7 worm cellular contexts compared by ENCODE assay signal in the genomic region with DNA sequence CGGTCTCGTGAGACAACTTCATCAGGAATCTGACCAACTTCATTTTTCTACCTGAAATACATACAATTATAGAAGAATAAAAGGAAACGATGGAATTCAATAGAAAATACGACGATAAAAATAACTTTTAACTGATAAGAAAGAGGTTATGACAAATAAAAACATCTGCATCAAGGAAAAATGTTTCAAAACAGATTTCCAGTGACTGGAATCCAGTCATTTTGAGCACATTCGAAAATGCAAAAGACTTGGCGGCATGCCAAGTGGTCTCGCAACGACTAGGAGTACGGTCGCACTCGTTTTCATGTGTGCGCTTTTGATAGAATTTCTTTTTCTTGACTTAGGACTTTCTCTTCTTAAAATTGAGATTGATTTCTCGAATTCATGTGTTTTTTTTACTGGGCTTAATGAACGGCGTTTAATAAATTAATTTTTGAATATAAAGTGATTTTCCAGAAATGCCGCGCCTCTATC.
TF ChIP-seq lines count a peak whose summit lies in the region.

TSS of gene snr-3 (minus strand) at position 51 of the 474 bp plus-strand sequence.
TSS of gene rsp-5 (plus strand) at position 455 of the 474 bp plus-strand sequence.

TF ChIP-seq in whole organism, L1 larva, 84 proteins besides CTCF, POLR2A, EP300 and RAD21 (continues in another document):
- peak; percentile 63 for TF ChIP-seq nhr-20 (tag; optimal IDR thresholded peaks at IDR 0.05; lab: Kevin White, UChicago)
- peak; percentile 82 to 85 for TF ChIP-seq efl-1 (optimal IDR thresholded peaks at IDR 0.05; lab: Kevin White, UChicago)
- TF ChIP-seq efl-1 (GFP tag; optimal IDR thresholded peaks at IDR 0.05 in 1 of 2; lab: Kevin White, UChicago), result peak; percentile 79 to 97
- TF ChIP-seq zip-4 (GFP tag; optimal IDR thresholded peaks at IDR 0.05; lab: Kevin White, UChicago), result no peak
- TF ChIP-seq nhr-76 (tag; optimal IDR thresholded peaks at IDR 0.05; lab: Kevin White, UChicago), result no peak
- TF ChIP-seq F16B12.6 (tag; optimal IDR thresholded peaks at IDR 0.05; lab: Kevin White, UChicago), result peak; percentile 33
- no peak for TF ChIP-seq unc-130 (tag; optimal IDR thresholded peaks at IDR 0.05; lab: Kevin White, UChicago)
- peak; percentile 19 for TF ChIP-seq fkh-10 (GFP tag; optimal IDR thresholded peaks at IDR 0.05; lab: Kevin White, UChicago)
- no peak for TF ChIP-seq sox-4 (tag; optimal IDR thresholded peaks at IDR 0.05; lab: Kevin White, UChicago)
- peak; percentile 65 for TF ChIP-seq lin-14 (GFP tag; optimal IDR thresholded peaks at IDR 0.05; lab: Kevin White, UChicago)
- no peak for TF ChIP-seq ceh-90 (tag; optimal IDR thresholded peaks at IDR 0.05; lab: Kevin White, UChicago)
- TF ChIP-seq hpl-2 (GFP tag; optimal IDR thresholded peaks at IDR 0.05; lab: Kevin White, UChicago), result no peak

TF ChIP-seq in whole organism, L2 larva, 48 proteins besides CTCF, POLR2A, EP300 and RAD21 (continues in another document):
- TF ChIP-seq lin-11 (tag; optimal IDR thresholded peaks at IDR 0.05; lab: Kevin White, UChicago) (peak; percentile 50), elt-3 (tag; optimal IDR thresholded peaks at IDR 0.05; lab: Kevin White, UChicago) (no peak), fos-1 (tag; optimal IDR thresholded peaks at IDR 0.05; lab: Kevin White, UChicago) (peak; percentile 71), zag-1 (tag; optimal IDR thresholded peaks at IDR 0.05; lab: Kevin White, UChicago) (no peak), nhr-23 (tag; optimal IDR thresholded peaks at IDR 0.05; lab: Kevin White, UChicago) (no peak), F13H6.1 (tag; optimal IDR thresholded peaks at IDR 0.05; lab: Kevin White, UChicago) (peak; percentile 53), ama-1 (optimal IDR thresholded peaks at IDR 0.05; lab: Kevin White, UChicago) (peak; percentile 40), ztf-1 (GFP tag; conservative IDR thresholded peaks at IDR 0.05; lab: Robert Waterston, UW) (no peak), mbf-1 (tag; optimal IDR thresholded peaks at IDR 0.05; lab: Kevin White, UChicago) (no peak), lin-39 (tag; optimal IDR thresholded peaks at IDR 0.05; lab: Kevin White, UChicago) (no peak), sem-4 (tag; optimal IDR thresholded peaks at IDR 0.05; lab: Kevin White, UChicago) (peak; percentile 48), ZK546.5 (tag; optimal IDR thresholded peaks at IDR 0.05; lab: Kevin White, UChicago) (peak; percentile 62), nhr-129 (tag; optimal IDR thresholded peaks at IDR 0.05; lab: Kevin White, UChicago) (peak; percentile 82)

TF ChIP-seq in whole organism, L3 larva, 47 proteins besides CTCF, POLR2A, EP300 and RAD21 (continues in another document):
- TF ChIP-seq unc-39 (tag; optimal IDR thresholded peaks at IDR 0.05; lab: Kevin White, UChicago) (no peak), lin-39 (tag; optimal IDR thresholded peaks at IDR 0.05; lab: Kevin White, UChicago) (peak; percentile 61), elt-1 (tag; optimal IDR thresholded peaks at IDR 0.05; lab: Kevin White, UChicago) (no peak), ztf-11 (tag; optimal IDR thresholded peaks at IDR 0.05; lab: Kevin White, UChicago) (no peak), ceh-9 (tag; optimal IDR thresholded peaks at IDR 0.05; lab: Kevin White, UChicago) (no peak), nhr-76 (tag; optimal IDR thresholded peaks at IDR 0.05; lab: Kevin White, UChicago) (no peak), fkh-2 (tag; optimal IDR thresholded peaks at IDR 0.05; lab: Kevin White, UChicago) (no peak), nhr-23 (tag; optimal IDR thresholded peaks at IDR 0.05; lab: Kevin White, UChicago) (peak; percentile 80), pha-4 (tag; optimal IDR thresholded peaks at IDR 0.05; lab: Kevin White, UChicago) (peak; percentile 81), snpc-4 (tag; optimal IDR thresholded peaks at IDR 0.05; lab: Kevin White, UChicago) (peak; percentile 63), pqm-1 (tag; optimal IDR thresholded peaks at IDR 0.05; lab: Kevin White, UChicago) (peak; percentile 34), nhr-237 (tag; optimal IDR thresholded peaks at IDR 0.05; lab: Kevin White, UChicago) (no peak), R02D3.7 (tag; optimal IDR thresholded peaks at IDR 0.05; lab: Kevin White, UChicago) (peak; percentile 51)

TF ChIP-seq in whole organism, L4 larva, 104 proteins besides CTCF, POLR2A, EP300 and RAD21 (continues in another document):
- no peak for TF ChIP-seq mdl-1 (tag; optimal IDR thresholded peaks at IDR 0.05; lab: Kevin White, UChicago)
- TF ChIP-seq lin-13 (GFP tag; optimal IDR thresholded peaks at IDR 0.05; lab: Kevin White, UChicago), result peak; percentile 53
- TF ChIP-seq ZK546.5 (tag; optimal IDR thresholded peaks at IDR 0.05; lab: Kevin White, UChicago), result no peak
- no peak for TF ChIP-seq Y105C5A.15 (GFP tag; IDR thresholded peaks at IDR 0.05; lab: Robert Waterston, UW)
- TF ChIP-seq zfp-3 (GFP tag; conservative IDR thresholded peaks at IDR 0.05; lab: Robert Waterston, UW), result no peak
- no peak for TF ChIP-seq daf-16 (GFP tag; optimal IDR thresholded peaks at IDR 0.05; lab: Kevin White, UChicago)
- TF ChIP-seq daf-16 (tag; optimal IDR thresholded peaks at IDR 0.05; lab: Kevin White, UChicago), result peak; percentile 40
- no peak for TF ChIP-seq pqm-1 (tag; optimal IDR thresholded peaks at IDR 0.05; lab: Kevin White, UChicago)
- no peak for TF ChIP-seq zip-2 (tag; optimal IDR thresholded peaks at IDR 0.05; lab: Kevin White, UChicago)
- TF ChIP-seq D1046.2 (GFP tag; IDR thresholded peaks at IDR 0.05; lab: Robert Waterston, UW), result peak; percentile 98
- TF ChIP-seq daf-8 (GFP tag; IDR thresholded peaks at IDR 0.05; lab: Robert Waterston, UW), result no peak
- TF ChIP-seq nhr-25 (tag; optimal IDR thresholded peaks at IDR 0.05; lab: Kevin White, UChicago; ENCODE audit: borderline replicate concordance, insufficient read depth), result peak; percentile 61
- no peak for TF ChIP-seq spr-3 (GFP tag; optimal IDR thresholded peaks at IDR 0.05; lab: Kevin White, UChicago)

TF ChIP-seq in whole organism, late embryonic, 69 proteins besides CTCF, POLR2A, EP300 and RAD21:
- TF ChIP-seq tbx-2 (tag; optimal IDR thresholded peaks at IDR 0.05; lab: Kevin White, UChicago) (peak; percentile 8), lim-6 (tag; optimal IDR thresholded peaks at IDR 0.05; lab: Kevin White, UChicago) (no peak), fkh-10 (GFP tag; optimal IDR thresholded peaks at IDR 0.05; lab: Kevin White, UChicago) (no peak), nfya-1 (tag; optimal IDR thresholded peaks at IDR 0.05; lab: Kevin White, UChicago) (peak; percentile 79)

TF ChIP-seq in whole organism, mixed stage, embryonic, 35 proteins besides CTCF, POLR2A, EP300 and RAD21:
- TF ChIP-seq lsy-2 (tag; optimal IDR thresholded peaks at IDR 0.05; lab: Kevin White, UChicago) (peak; percentile 97), nhr-237 (tag; optimal IDR thresholded peaks at IDR 0.05; lab: Kevin White, UChicago) (peak; percentile 56), lin-13 (tag; optimal IDR thresholded peaks at IDR 0.05; lab: Kevin White, UChicago) (peak; percentile 55), cnd-1 (tag; optimal IDR thresholded peaks at IDR 0.05; lab: Kevin White, UChicago) (no peak), hlh-1 (tag; optimal IDR thresholded peaks at IDR 0.05; lab: Kevin White, UChicago) (peak; percentile 36), mep-1 (tag; optimal IDR thresholded peaks at IDR 0.05; lab: Kevin White, UChicago) (peak; percentile 83), pha-4 (tag; optimal IDR thresholded peaks at IDR 0.05; lab: Kevin White, UChicago) (peak; percentile 66), ceh-39 (tag; optimal IDR thresholded peaks at IDR 0.05; lab: Kevin White, UChicago) (peak; percentile 8), ceh-83 (GFP tag; optimal IDR thresholded peaks at IDR 0.05; lab: Kevin White, UChicago) (no peak)

TF ChIP-seq in whole organism, young adult, 124 proteins besides CTCF, POLR2A, EP300 and RAD21 (continues in another document):
- TF ChIP-seq efl-1 (GFP tag; optimal IDR thresholded peaks at IDR 0.05; lab: Kevin White, UChicago) (peak; percentile 49), Y53F4B.3 (GFP tag; IDR thresholded peaks at IDR 0.05; lab: Robert Waterston, UW) (no peak), F22D6.2 (tag; optimal IDR thresholded peaks at IDR 0.05; lab: Kevin White, UChicago) (no peak), hrde-1 (tag; optimal IDR thresholded peaks at IDR 0.05; lab: Kevin White, UChicago; ENCODE audit: borderline replicate concordance) (no peak), lin-26 (GFP tag; IDR thresholded peaks at IDR 0.05; lab: Robert Waterston, UW) (no peak), athp-1 (tag; optimal IDR thresholded peaks at IDR 0.05; lab: Kevin White, UChicago) (no peak), Y53G8AR.9 (GFP tag; conservative IDR thresholded peaks at IDR 0.05; lab: Robert Waterston, UW) (no peak), ztf-26 (tag; optimal IDR thresholded peaks at IDR 0.05; lab: Kevin White, UChicago) (no peak), ztf-18 (tag; optimal IDR thresholded peaks at IDR 0.05; lab: Kevin White, UChicago) (no peak), let-607 (tag; optimal IDR thresholded peaks at IDR 0.05; lab: Kevin White, UChicago) (no peak), F23B12.7 (tag; optimal IDR thresholded peaks at IDR 0.05; lab: Kevin White, UChicago; ENCODE audit: insufficient read depth) (peak; percentile 93), cebp-2 (GFP tag; IDR thresholded peaks at IDR 0.05; lab: Robert Waterston, UW) (no peak), ccch-3 (GFP tag; optimal IDR thresholded peaks at IDR 0.05; lab: Kevin White, UChicago) (no peak), aptf-2 (GFP tag; conservative IDR thresholded peaks at IDR 0.05; lab: Robert Waterston, UW) (no peak), nfya-2 (GFP tag; IDR thresholded peaks at IDR 0.05; lab: Robert Waterston, UW) (no peak), dpl-1 (GFP tag; optimal IDR thresholded peaks at IDR 0.05; lab: Kevin White, UChicago) (peak; percentile 10), lsl-1 (GFP tag; optimal IDR thresholded peaks at IDR 0.05; lab: Kevin White, UChicago) (peak; percentile 92), hlh-12 (tag; optimal IDR thresholded peaks at IDR 0.05; lab: Kevin White, UChicago) (no peak), nhr-27 (tag; optimal IDR thresholded peaks at IDR 0.05; lab: Kevin White, UChicago) (no peak), snpc-1.3 (tag; optimal IDR thresholded peaks at IDR 0.05; lab: Kevin White, UChicago; ENCODE audit: insufficient read depth) (peak; percentile 53), let-526 (GFP tag; IDR thresholded peaks at IDR 0.05; lab: Robert Waterston, UW) (no peak), F33H1.4 (GFP tag; IDR thresholded peaks at IDR 0.05; lab: Robert Waterston, UW) (peak; percentile 97), hlh-26 (GFP tag; conservative IDR thresholded peaks at IDR 0.05; lab: Robert Waterston, UW) (no peak), lin-35 (GFP tag; optimal IDR thresholded peaks at IDR 0.05; lab: Kevin White, UChicago) (peak in 2 of 3 experiments; percentile 23 to 77), ztf-3 (GFP tag; optimal IDR thresholded peaks at IDR 0.05; lab: Kevin White, UChicago) (no peak), ztf-6 (GFP tag; IDR thresholded peaks at IDR 0.05; lab: Robert Waterston, UW) (no peak), ZK185.1 (tag; optimal IDR thresholded peaks at IDR 0.05; lab: Kevin White, UChicago; ENCODE audit: poor library complexity, severe bottlenecking) (peak; percentile 40), madf-3 (GFP tag; IDR thresholded peaks at IDR 0.05; lab: Robert Waterston, UW) (0 out of 2 replicates have a peak, but pooled peaks have one; percentile 51), repo-1 (tag; optimal IDR thresholded peaks at IDR 0.05; lab: Kevin White, UChicago) (no peak)
